Worm (Caenorhabditis elegans) whole organism, L1 larva: ENCODE results near the gene gst-12.

ENCODE experiments used
- C16A3.4 ChIP-seq: fragments of 150-350 bp; optimal IDR thresholded peaks from 2 replicates; lab custom pipeline; 2014; ENCODE audit warnings: missing biosample characterization, missing genetic modification characterization
- C34B4.2 ChIP-seq: sonication (generic microtip); optimal IDR thresholded peaks from 2 replicates; lab custom pipeline; 2017; ENCODE audit warnings: mild to moderate bottlenecking, missing genetic modification characterization, missing compliant biosample characterization
- Y116A8C.19 ChIP-seq: sonication (generic microtip); optimal IDR thresholded peaks from 2 replicates; lab custom pipeline; 2016; ENCODE audit warnings: missing compliant biosample characterization, missing genetic modification characterization, borderline replicate concordance
- aha-1 ChIP-seq: fragments of 150-350 bp; optimal IDR thresholded peaks from 2 replicates; lab custom pipeline; 2014; ENCODE audit warnings: missing biosample characterization, missing genetic modification characterization
- alr-1 ChIP-seq: fragments of 200-800 bp; sonication (Bioruptor generic); optimal IDR thresholded peaks from 2 replicates; lab custom pipeline; 2018; ENCODE audit warnings: borderline replicate concordance, mild to moderate bottlenecking, missing genetic modification characterization, missing compliant biosample characterization
- blmp-1 ChIP-seq: fragments of 150-350 bp; optimal IDR thresholded peaks from 2 replicates; lab custom pipeline; 2014; ENCODE audit warnings: missing biosample characterization, missing genetic modification characterization
- ceh-63 ChIP-seq: fragments of 200-800 bp; sonication (Bioruptor generic); optimal IDR thresholded peaks from 2 replicates; lab custom pipeline; 2018; ENCODE audit warnings: mild to moderate bottlenecking, missing genetic modification characterization, missing compliant biosample characterization
- ceh-82 ChIP-seq, 3 experiments: fragments of 150-350 bp in 1 of 3; sonication (generic microtip) in 2 of 3; optimal IDR thresholded peaks; 2 replicates each; lab custom pipeline; 2014 to 2017; ENCODE audit warnings: missing biosample characterization in 3 of 3, missing genetic modification characterization in 3 of 3
- ceh-90 ChIP-seq: sonication (generic microtip); optimal IDR thresholded peaks from 2 replicates; lab custom pipeline; 2016; ENCODE audit warnings: missing genetic modification characterization, missing compliant biosample characterization
- dsc-1 ChIP-seq: sonication (generic microtip); optimal IDR thresholded peaks from 2 replicates; lab custom pipeline; 2016; ENCODE audit warnings: mild to moderate bottlenecking, missing genetic modification characterization, missing compliant biosample characterization
- efl-1 ChIP-seq, 4 experiments: fragments of 150-350 bp; optimal IDR thresholded peaks in 3 of 4; peaks in 1 of 4; 1 replicate in 1 of 4; 2 replicates in 3 of 4; lab custom pipeline; 2014; ENCODE audit warnings: missing biosample characterization in 2 of 4, missing genetic modification characterization in 2 of 4, missing genetic modification reagents in 2 of 4
- egl-27 ChIP-seq, 2 experiments: fragments of 150-350 bp in 1 of 2; sonication (generic microtip); optimal IDR thresholded peaks; 3 replicates each; lab custom pipeline; 2017 to 2018; ENCODE audit warnings: missing biosample characterization in 2 of 2, missing genetic modification characterization in 2 of 2, missing genetic modification reagents in 2 of 2
- elt-3 ChIP-seq, 6 experiments: fragments of 150-350 bp in 1 of 6; sonication (generic microtip); optimal IDR thresholded peaks; 2 replicates each; lab custom pipeline; 2017 to 2018; ENCODE audit warnings: missing biosample characterization in 6 of 6, missing genetic modification characterization in 6 of 6, inconsistent platforms in 1 of 6
- fkh-10 ChIP-seq: sonication (generic microtip); optimal IDR thresholded peaks from 2 replicates; lab custom pipeline; 2017; ENCODE audit warnings: missing biosample characterization, missing genetic modification reagents, missing genetic modification characterization
- fkh-4 ChIP-seq: sonication (generic microtip); optimal IDR thresholded peaks from 2 replicates; lab custom pipeline; 2016; ENCODE audit warnings: missing compliant biosample characterization, missing genetic modification characterization, borderline replicate concordance
- fos-1 ChIP-seq: fragments of 150-350 bp; optimal IDR thresholded peaks from 2 replicates; lab custom pipeline; 2014; ENCODE audit warnings: missing biosample characterization, missing genetic modification characterization
- grh-1 ChIP-seq: fragments of 200-800 bp; sonication (Bioruptor generic); IDR thresholded peaks from 2 replicates; pipeline ENCODE4 v1.3.6; 2022; ENCODE audit warnings: missing genetic modification reagents, missing genetic modification characterization, missing compliant biosample characterization
- hlh-17 ChIP-seq: fragments of 200-800 bp; sonication (Bioruptor generic); optimal IDR thresholded peaks from 2 replicates; lab custom pipeline; 2018; ENCODE audit warnings: missing genetic modification characterization, mild to moderate bottlenecking, missing compliant biosample characterization, moderate library complexity, borderline replicate concordance
- hpl-2 ChIP-seq: fragments of 150-350 bp; optimal IDR thresholded peaks from 2 replicates; lab custom pipeline; 2014; ENCODE audit warnings: missing biosample characterization, missing genetic modification reagents, missing genetic modification characterization
- irx-1 ChIP-seq: sonication (generic microtip); optimal IDR thresholded peaks from 2 replicates; lab custom pipeline; 2016; ENCODE audit warnings: missing genetic modification characterization, missing compliant biosample characterization
- isw-1 ChIP-seq: fragments of 200-800 bp; sonication (Bioruptor generic); IDR thresholded peaks from 2 replicates; pipeline ENCODE4 v1.3.6; 2022; ENCODE audit warnings: missing genetic modification characterization, missing compliant biosample characterization
- lin-13 ChIP-seq: fragments of 150-350 bp; optimal IDR thresholded peaks from 2 replicates; lab custom pipeline; 2014; ENCODE audit warnings: missing biosample characterization, missing genetic modification reagents, missing genetic modification characterization
- lin-14 ChIP-seq: fragments of 200-800 bp; sonication (Bioruptor generic); optimal IDR thresholded peaks from 2 replicates; lab custom pipeline; 2018; ENCODE audit warnings: mild to moderate bottlenecking, missing genetic modification characterization, moderate library complexity, missing compliant biosample characterization
- lir-3 ChIP-seq: sonication (generic microtip); optimal IDR thresholded peaks from 2 replicates; lab custom pipeline; 2016; ENCODE audit warnings: mild to moderate bottlenecking, missing genetic modification characterization, moderate library complexity, missing compliant biosample characterization; ENCODE audit not compliant: poor library complexity
- lsy-2 ChIP-seq, 2 experiments: fragments of 150-350 bp; optimal IDR thresholded peaks; 2 replicates each; lab custom pipeline; 2014; ENCODE audit warnings: missing biosample characterization in 2 of 2, missing genetic modification characterization in 2 of 2
- mdl-1 ChIP-seq, 2 experiments: fragments of 150-350 bp; optimal IDR thresholded peaks; 2 replicates each; lab custom pipeline; 2014 to 2017; ENCODE audit warnings: missing biosample characterization in 2 of 2, missing genetic modification characterization in 2 of 2, inconsistent platforms in 1 of 2
- mef-2 ChIP-seq: fragments of 150-350 bp; optimal IDR thresholded peaks from 2 replicates; lab custom pipeline; 2014; ENCODE audit warnings: missing biosample characterization, missing genetic modification characterization
- nhr-11 ChIP-seq: fragments of 150-350 bp; optimal IDR thresholded peaks from 2 replicates; lab custom pipeline; 2014; ENCODE audit warnings: missing biosample characterization, missing genetic modification characterization
- nhr-19 ChIP-seq: fragments of 200-800 bp; sonication (Bioruptor generic); conservative IDR thresholded peaks from 2 replicates; pipeline ENCODE4 v1.3.6; 2022; ENCODE audit warnings: missing genetic modification characterization, missing compliant biosample characterization
- nhr-20 ChIP-seq: sonication (generic microtip); optimal IDR thresholded peaks from 2 replicates; lab custom pipeline; 2016; ENCODE audit warnings: mild to moderate bottlenecking, missing genetic modification characterization, missing compliant biosample characterization
- nhr-237 ChIP-seq: fragments of 150-350 bp; optimal IDR thresholded peaks from 2 replicates; lab custom pipeline; 2014; ENCODE audit warnings: missing biosample characterization, missing genetic modification characterization
- nhr-28 ChIP-seq: fragments of 150-350 bp; optimal IDR thresholded peaks from 2 replicates; lab custom pipeline; 2014; ENCODE audit warnings: missing biosample characterization, missing genetic modification characterization
- nhr-47 ChIP-seq: sonication (generic microtip); optimal IDR thresholded peaks from 2 replicates; lab custom pipeline; 2016; ENCODE audit warnings: mild to moderate bottlenecking, missing genetic modification characterization, moderate library complexity, missing compliant biosample characterization
- nhr-71 ChIP-seq: sonication (generic microtip); optimal IDR thresholded peaks from 2 replicates; lab custom pipeline; 2016; ENCODE audit warnings: mild to moderate bottlenecking, missing genetic modification characterization, moderate library complexity, missing compliant biosample characterization
- nhr-76 ChIP-seq: sonication (generic microtip); optimal IDR thresholded peaks from 2 replicates; lab custom pipeline; 2017; ENCODE audit warnings: missing biosample characterization, missing genetic modification characterization
- nhr-77 ChIP-seq: fragments of 150-350 bp; optimal IDR thresholded peaks from 2 replicates; lab custom pipeline; 2014; ENCODE audit warnings: missing biosample characterization, missing genetic modification characterization
- nhr-90 ChIP-seq: sonication (generic microtip); optimal IDR thresholded peaks from 2 replicates; lab custom pipeline; 2016; ENCODE audit warnings: mild to moderate bottlenecking, missing genetic modification characterization, missing compliant biosample characterization; ENCODE audit not compliant: poor library complexity
- pax-3 ChIP-seq: fragments of 200-800 bp; sonication (Bioruptor generic); optimal IDR thresholded peaks from 2 replicates; lab custom pipeline; 2018; ENCODE audit warnings: mild to moderate bottlenecking, missing genetic modification characterization, moderate library complexity, missing compliant biosample characterization
- pqm-1 ChIP-seq: sonication (generic microtip); optimal IDR thresholded peaks from 3 replicates; lab custom pipeline; 2017; ENCODE audit warnings: missing biosample characterization, missing genetic modification characterization
- rnt-1 ChIP-seq: sonication (generic microtip); optimal IDR thresholded peaks from 2 replicates; lab custom pipeline; 2016; ENCODE audit warnings: mild to moderate bottlenecking, missing genetic modification characterization, moderate library complexity, missing compliant biosample characterization
- skn-1 ChIP-seq: fragments of 150-350 bp; optimal IDR thresholded peaks from 2 replicates; lab custom pipeline; 2014; ENCODE audit warnings: missing biosample characterization, missing genetic modification characterization
- sox-4 ChIP-seq: sonication (generic microtip); optimal IDR thresholded peaks from 2 replicates; lab custom pipeline; 2016; ENCODE audit warnings: missing genetic modification characterization, missing compliant biosample characterization
- sptf-1 ChIP-seq: fragments of 150-350 bp; optimal IDR thresholded peaks from 2 replicates; lab custom pipeline; 2014; ENCODE audit warnings: missing biosample characterization, missing genetic modification characterization
- swsn-7 ChIP-seq: sonication (generic microtip); optimal IDR thresholded peaks from 2 replicates; lab custom pipeline; 2016; ENCODE audit warnings: missing genetic modification characterization, missing compliant biosample characterization
- tbx-2 ChIP-seq: sonication (generic microtip); optimal IDR thresholded peaks from 2 replicates; lab custom pipeline; 2016; ENCODE audit warnings: missing genetic modification characterization, missing compliant biosample characterization
- tlp-1 ChIP-seq: fragments of 150-350 bp; optimal IDR thresholded peaks from 2 replicates; lab custom pipeline; 2014; ENCODE audit warnings: missing biosample characterization, missing genetic modification characterization
- unc-30 ChIP-seq: sonication (generic microtip); optimal IDR thresholded peaks from 2 replicates; lab custom pipeline; 2017; ENCODE audit warnings: missing biosample characterization, missing genetic modification characterization
- unc-62 ChIP-seq: fragments of 150-350 bp; optimal IDR thresholded peaks from 2 replicates; lab custom pipeline; 2014; ENCODE audit warnings: missing biosample characterization, missing genetic modification reagents, missing genetic modification characterization
- unc-86 ChIP-seq: sonication (generic microtip); optimal IDR thresholded peaks from 2 replicates; lab custom pipeline; 2016; ENCODE audit warnings: missing genetic modification characterization, missing compliant biosample characterization
- vab-15 ChIP-seq: sonication (generic microtip); optimal IDR thresholded peaks from 2 replicates; lab custom pipeline; 2017; ENCODE audit warnings: missing genotype, mild to moderate bottlenecking, missing genetic modification characterization, missing compliant biosample characterization
- xbp-1 ChIP-seq: sonication (generic microtip); optimal IDR thresholded peaks from 2 replicates; lab custom pipeline; 2016; ENCODE audit warnings: missing genetic modification characterization, missing compliant biosample characterization
- zag-1 ChIP-seq: fragments of 150-350 bp; optimal IDR thresholded peaks from 2 replicates; lab custom pipeline; 2014; ENCODE audit warnings: missing biosample characterization, missing genetic modification characterization
- ztf-11 ChIP-seq, 2 experiments: sonication (generic microtip); optimal IDR thresholded peaks; 2 replicates each; lab custom pipeline; 2016 to 2017; ENCODE audit warnings: missing genetic modification characterization in 2 of 2, missing biosample characterization in 1 of 2, missing compliant biosample characterization in 1 of 2

The gst-12 gene

ce11 chrII:13664416-13664815 lies 46.6 kb upstream of the gst-12 start:
- TF ChIP-seq pqm-1, result no peak
- no peak for TF ChIP-seq Y116A8C.19 (tag; lab: Kevin White, UChicago)
- TF ChIP-seq rnt-1 (tag; lab: Kevin White, UChicago), result no peak
- TF ChIP-seq tlp-1, result no peak
- no peak for TF ChIP-seq nhr-11 (tag; lab: Kevin White, UChicago)
- no peak for TF ChIP-seq ceh-90 (tag; lab: Kevin White, UChicago)
- no peak for TF ChIP-seq efl-1 (optimal IDR thresholded peaks at IDR 0.05; lab: Kevin White, UChicago)
- TF ChIP-seq efl-1 (GFP tag; optimal IDR thresholded peaks at IDR 0.05 in 1 of 2; lab: Kevin White, UChicago), result peak in 1 of 2 experiments; percentile 53
- no peak for TF ChIP-seq ceh-63 (GFP tag; lab: Kevin White, UChicago)
- no peak for TF ChIP-seq nhr-77 (tag; lab: Kevin White, UChicago)
- no peak for TF ChIP-seq C34B4.2 (tag; lab: Kevin White, UChicago)
- no peak for TF ChIP-seq lin-13
- no peak for TF ChIP-seq skn-1
- peak in 2 of 6 experiments; percentile 47 to 77 for TF ChIP-seq elt-3 (tag; optimal IDR thresholded peaks at IDR 0.05; lab: Kevin White, UChicago)
- no peak for TF ChIP-seq egl-27 (tag; optimal IDR thresholded peaks at IDR 0.05; lab: Kevin White, UChicago)
- TF ChIP-seq xbp-1 (tag; lab: Kevin White, UChicago), result no peak
- no peak for TF ChIP-seq isw-1
- no peak for TF ChIP-seq unc-30
- no peak for TF ChIP-seq dsc-1 (tag; lab: Kevin White, UChicago)
- no peak for TF ChIP-seq nhr-28 (tag; lab: Kevin White, UChicago)
- TF ChIP-seq unc-62, result no peak
- no peak for TF ChIP-seq fkh-10
- TF ChIP-seq nhr-71 (tag; lab: Kevin White, UChicago), result peak; percentile 39
- TF ChIP-seq fkh-4 (tag; lab: Kevin White, UChicago), result no peak
- no peak for TF ChIP-seq lir-3 (tag; lab: Kevin White, UChicago)
- no peak for TF ChIP-seq zag-1 (tag; lab: Kevin White, UChicago)
- no peak for TF ChIP-seq C16A3.4 (tag; lab: Kevin White, UChicago)
- TF ChIP-seq hlh-17 (GFP tag; lab: Kevin White, UChicago), result no peak
- TF ChIP-seq sptf-1 (tag; lab: Kevin White, UChicago), result no peak
- TF ChIP-seq grh-1 (GFP tag; lab: Robert Waterston, UW), result no peak
- no peak for TF ChIP-seq alr-1
- TF ChIP-seq vab-15 (tag; lab: Kevin White, UChicago), result no peak
- TF ChIP-seq tbx-2 (tag; lab: Kevin White, UChicago), result no peak
- no peak for TF ChIP-seq fos-1 (tag; lab: Kevin White, UChicago)
- no peak for TF ChIP-seq nhr-237 (tag; lab: Kevin White, UChicago)
- peak in 1 of 2 experiments; percentile 78 for TF ChIP-seq lsy-2 (tag; optimal IDR thresholded peaks at IDR 0.05; lab: Kevin White, UChicago)
- TF ChIP-seq mdl-1 (tag; optimal IDR thresholded peaks at IDR 0.05; lab: Kevin White, UChicago), result no peak
- no peak for TF ChIP-seq nhr-19
- TF ChIP-seq sox-4 (tag; lab: Kevin White, UChicago), result no peak
- TF ChIP-seq nhr-76, result no peak
- no peak for TF ChIP-seq swsn-7
- TF ChIP-seq ztf-11 (tag; optimal IDR thresholded peaks at IDR 0.05; lab: Kevin White, UChicago), result no peak
- TF ChIP-seq pax-3 (tag; lab: Kevin White, UChicago), result no peak
- TF ChIP-seq nhr-20, result peak; percentile 39
- TF ChIP-seq mef-2 (tag; lab: Kevin White, UChicago), result no peak
- TF ChIP-seq hpl-2, result no peak
- no peak for TF ChIP-seq ceh-82 (tag; optimal IDR thresholded peaks at IDR 0.05; lab: Kevin White, UChicago)
- TF ChIP-seq irx-1 (tag; lab: Kevin White, UChicago), result no peak
- TF ChIP-seq lin-14 (GFP tag; lab: Kevin White, UChicago), result peak; percentile 3
- no peak for TF ChIP-seq aha-1 (tag; lab: Kevin White, UChicago)
- no peak for TF ChIP-seq unc-86 (tag; lab: Kevin White, UChicago)
- peak; percentile 17 for TF ChIP-seq nhr-90 (tag; lab: Kevin White, UChicago)
- peak; percentile 50 for TF ChIP-seq blmp-1
- TF ChIP-seq nhr-47, result no peak
